Worm (Caenorhabditis elegans) whole organism, mixed stage, embryonic: ENCODE results near the gene ZK1010.10.

Source experiments
- blmp-1 ChIP-seq: fragments of 150-350 bp; optimal IDR thresholded peaks from 2 replicates; lab custom pipeline; 2014; ENCODE audit warnings: missing biosample characterization, missing genetic modification characterization
- ces-1 ChIP-seq: fragments of 150-350 bp; optimal IDR thresholded peaks from 2 replicates; lab custom pipeline; 2014; ENCODE audit warnings: missing biosample characterization, missing genetic modification reagents, missing genetic modification characterization
- drap-1 ChIP-seq: fragments of 200-800 bp; sonication (Bioruptor generic); optimal IDR thresholded peaks from 3 replicates; lab custom pipeline; 2018; ENCODE audit warnings: mild to moderate bottlenecking, missing genetic modification characterization, missing compliant biosample characterization
- lsy-2 ChIP-seq: fragments of 150-350 bp; optimal IDR thresholded peaks from 2 replicates; lab custom pipeline; 2014; ENCODE audit warnings: missing biosample characterization, missing genetic modification characterization
- mab-5 ChIP-seq: fragments of 150-350 bp; optimal IDR thresholded peaks from 2 replicates; lab custom pipeline; 2014; ENCODE audit warnings: missing biosample characterization, missing genetic modification characterization
- mep-1 ChIP-seq: fragments of 150-350 bp; optimal IDR thresholded peaks from 2 replicates; lab custom pipeline; 2017; ENCODE audit warnings: missing biosample characterization, missing genetic modification reagents, missing genetic modification characterization, inconsistent platforms
- nhr-237 ChIP-seq: fragments of 150-350 bp; optimal IDR thresholded peaks from 2 replicates; lab custom pipeline; 2014; ENCODE audit warnings: missing biosample characterization, missing genetic modification characterization
- nhr-28 ChIP-seq: fragments of 150-350 bp; optimal IDR thresholded peaks from 2 replicates; lab custom pipeline; 2014; ENCODE audit warnings: missing biosample characterization, missing genetic modification characterization
- nhr-76 ChIP-seq: sonication (generic microtip); optimal IDR thresholded peaks from 2 replicates; lab custom pipeline; 2017; ENCODE audit warnings: missing biosample characterization, missing genetic modification characterization
- pha-4 ChIP-seq: fragments of 150-350 bp; optimal IDR thresholded peaks from 2 replicates; lab custom pipeline; 2018; ENCODE audit warnings: missing biosample characterization, missing genetic modification reagents, missing genetic modification characterization
- unc-39 ChIP-seq: fragments of 150-350 bp; optimal IDR thresholded peaks from 2 replicates; lab custom pipeline; 2014; ENCODE audit warnings: missing biosample characterization, missing genetic modification characterization
- unc-62 ChIP-seq: fragments of 150-350 bp; optimal IDR thresholded peaks from 2 replicates; lab custom pipeline; 2014; ENCODE audit warnings: missing biosample characterization, missing genetic modification reagents, missing genetic modification characterization
- ztf-11 ChIP-seq: fragments of 150-350 bp; optimal IDR thresholded peaks from 2 replicates; lab custom pipeline; 2014; ENCODE audit warnings: missing biosample characterization, missing genetic modification characterization

DNA sequence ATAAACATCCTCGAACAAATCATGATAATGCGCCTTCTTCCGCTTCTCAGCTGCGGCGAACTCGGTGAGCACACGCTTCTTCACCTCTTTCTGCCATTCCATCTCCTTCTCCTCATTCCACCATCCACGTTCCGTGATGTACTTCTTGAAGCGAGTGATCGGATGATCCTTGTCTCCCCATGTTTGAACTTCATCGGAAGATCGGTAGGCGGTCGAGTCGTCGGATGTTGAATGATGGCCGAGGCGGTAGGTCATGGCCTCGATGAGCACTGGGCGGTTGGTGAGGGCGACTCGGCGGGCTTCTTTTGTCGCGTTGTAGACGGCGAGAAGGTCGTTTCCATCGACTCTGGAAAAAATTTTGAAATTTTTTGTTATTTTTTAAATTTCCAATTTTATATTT lies 33.9 kb upstream of the ZK1010.10 start:
- TF ChIP-seq unc-62 (no peak), pha-4 (tag; lab: Kevin White, UChicago) (no peak), nhr-76 (tag; lab: Kevin White, UChicago) (no peak), ces-1 (GFP tag; lab: Kevin White, UChicago) (no peak), blmp-1 (tag; lab: Kevin White, UChicago) (no peak), mab-5 (tag; lab: Kevin White, UChicago) (no peak), nhr-237 (tag; lab: Kevin White, UChicago) (no peak), mep-1 (tag; lab: Kevin White, UChicago) (no peak), ztf-11 (tag; lab: Kevin White, UChicago) (no peak), lsy-2 (tag; lab: Kevin White, UChicago) (no peak), drap-1 (GFP tag; lab: Kevin White, UChicago) (no peak), nhr-28 (no peak), unc-39 (no peak)
